Worm (Caenorhabditis elegans): Measurements from ENCODE around the gene clec-125.

DNA sequence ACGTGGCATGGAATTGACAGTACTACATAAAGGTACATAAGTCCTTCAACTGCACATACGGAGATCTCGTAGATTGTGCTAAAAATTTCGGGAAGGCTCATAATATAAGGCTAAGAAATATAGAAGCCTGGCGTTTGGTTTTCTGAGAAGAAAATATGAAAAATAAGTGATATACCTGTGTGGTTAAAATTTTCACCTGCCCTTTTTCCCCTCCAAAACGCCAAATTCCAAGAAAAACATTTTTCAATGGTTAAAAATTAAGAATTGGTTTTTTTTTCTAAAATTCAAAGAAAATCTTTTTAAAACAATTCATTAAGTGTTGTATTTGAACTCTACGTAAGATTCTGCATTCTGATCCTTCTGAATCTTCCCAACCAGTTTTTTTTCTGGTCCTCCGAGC, 1.2 kb upstream of the clec-125 start, which contains the start of gene srz-5:
- TF ChIP-seq Y55F3AM.14 (GFP tag; optimal IDR thresholded peaks at IDR 0.05) (no peak), ztf-4 (tag; optimal IDR thresholded peaks at IDR 0.05) (no peak), sma-3 (GFP tag; optimal IDR thresholded peaks at IDR 0.05) (no peak), lin-39 (tag; optimal IDR thresholded peaks at IDR 0.05) (no peak), nhr-77 (tag; optimal IDR thresholded peaks at IDR 0.05) (no peak), elt-3 (tag; optimal IDR thresholded peaks at IDR 0.05) (no peak), zag-1 (tag; optimal IDR thresholded peaks at IDR 0.05) (no peak), elt-1 (tag; optimal IDR thresholded peaks at IDR 0.05) (no peak)

All from whole organism, L2 larva.